Fruit fly (Drosophila melanogaster): ENCODE results near the gene CG18477.

dm6 chr2L:15616251-15616650 is 44.6 kb upstream of the CG18477 start, which contains the start of gene CG15253:
- no peak for TF ChIP-seq Eip78C (GFP tag)
- no peak for TF ChIP-seq acj6 (GFP tag; optimal IDR thresholded peaks at IDR 0.05)
- no peak for TF ChIP-seq fkh (GFP tag; optimal IDR thresholded peaks at IDR 0.05)
- TF ChIP-seq eg (GFP tag; IDR thresholded peaks at IDR 0.05) = no peak
- no peak for TF ChIP-seq Sox102F (GFP tag; optimal IDR thresholded peaks at IDR 0.05)
- TF ChIP-seq cyc (GFP tag; optimal IDR thresholded peaks at IDR 0.05) = no peak
- no peak for TF ChIP-seq CG6792 (GFP tag; optimal IDR thresholded peaks at IDR 0.05)
- no peak for TF ChIP-seq Ets96B (tag; optimal IDR thresholded peaks at IDR 0.05)
- no peak for TF ChIP-seq salr (GFP tag; optimal IDR thresholded peaks at IDR 0.05)
- TF ChIP-seq Eip75B (GFP tag; optimal IDR thresholded peaks at IDR 0.05) = no peak
